Worm (Caenorhabditis elegans): ENCODE measurements around the gene W04D12.1.

DNA sequence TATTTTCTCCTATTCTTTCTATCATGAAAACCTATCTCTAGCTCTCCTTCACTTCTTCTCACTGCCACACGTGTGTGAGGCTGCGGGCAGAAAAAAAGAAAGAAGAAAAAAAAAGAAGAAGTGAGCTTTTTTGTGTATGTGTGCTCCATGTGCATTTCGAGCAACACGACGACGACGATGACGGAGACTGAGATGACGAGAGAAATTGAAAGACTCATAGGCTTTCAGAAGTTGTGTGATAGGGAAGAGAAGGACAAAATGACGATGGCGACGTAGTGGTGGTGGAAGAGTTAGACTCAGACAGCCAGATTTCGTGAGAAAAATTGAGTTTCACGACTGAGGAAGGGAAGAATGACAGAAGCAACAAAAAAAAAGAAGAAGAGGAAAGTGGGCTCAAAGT, 8.8 kb downstream of the W04D12.1 start:
- no peak for TF ChIP-seq flt-1 (GFP tag; IDR thresholded peaks at IDR 0.05)
- no peak for TF ChIP-seq T22C8.4 (GFP tag; IDR thresholded peaks at IDR 0.05)
- TF ChIP-seq klf-2 (GFP tag; conservative IDR thresholded peaks at IDR 0.05): no peak
- TF ChIP-seq ztf-29 (GFP tag; IDR thresholded peaks at IDR 0.05): no peak

Data from whole organism, midembryonic.